Worm (Caenorhabditis elegans) whole organism, L2 larva: Measurements from ENCODE around the gene K08H2.7.

Experiments used
- ama-1 ChIP-seq: fragments of 150-350 bp; optimal IDR thresholded peaks from 2 replicates; lab custom pipeline; 2018; ENCODE audit warnings: inconsistent platforms
- lin-13 ChIP-seq: fragments of 150-350 bp; optimal IDR thresholded peaks from 2 replicates; lab custom pipeline; 2014; ENCODE audit warnings: missing biosample characterization, missing genetic modification reagents, missing genetic modification characterization
- mdl-1 ChIP-seq, 2 experiments: fragments of 150-350 bp in 1 of 2; sonication (generic microtip) in 1 of 2; optimal IDR thresholded peaks; 2 replicates each; lab custom pipeline; 2017; ENCODE audit warnings: missing biosample characterization in 2 of 2, missing genetic modification characterization in 2 of 2
- snpc-4 ChIP-seq: fragments of 150-350 bp; optimal IDR thresholded peaks from 2 replicates; lab custom pipeline; 2014; ENCODE audit warnings: missing biosample characterization, missing genetic modification characterization
- zag-1 ChIP-seq: fragments of 150-350 bp; optimal IDR thresholded peaks from 2 replicates; lab custom pipeline; 2014; ENCODE audit warnings: missing biosample characterization, missing genetic modification characterization
- ztf-11 ChIP-seq: sonication (generic microtip); optimal IDR thresholded peaks from 2 replicates; lab custom pipeline; 2017; ENCODE audit warnings: missing biosample characterization, missing genetic modification characterization

- no peak for TF ChIP-seq lin-13 (GFP tag; lab: Kevin White, UChicago)
- no peak for TF ChIP-seq zag-1 (tag; lab: Kevin White, UChicago)
- TF ChIP-seq ama-1 (lab: Kevin White, UChicago), result no peak
- no peak for TF ChIP-seq mdl-1 (tag; optimal IDR thresholded peaks at IDR 0.05; lab: Kevin White, UChicago)
- no peak for TF ChIP-seq ztf-11
- TF ChIP-seq snpc-4 (tag; lab: Kevin White, UChicago), result no peak
Observed at ce11 chrX:13248265-13248664, at the start of gene K08H2.7.
